Fruit fly (Drosophila melanogaster) whole organism, prepupa: ENCODE measurements around the gene CG31917.

Experiments
- Blimp-1 ChIP-seq: fragments of 200-800 bp; sonication (Bioruptor generic); optimal IDR thresholded peaks from 3 replicates; lab custom pipeline; 2017; ENCODE audit warnings: missing biosample characterization, missing genetic modification characterization, mild to moderate bottlenecking, moderate library complexity, missing genetic modification reagents
- CG10631 ChIP-seq: fragments of 200-800 bp; sonication (Bioruptor generic); optimal IDR thresholded peaks from 2 replicates; lab custom pipeline; 2016; ENCODE audit warnings: missing biosample characterization, missing genetic modification characterization
- CG10669 ChIP-seq: fragments of 200-800 bp; sonication (Bioruptor generic); optimal IDR thresholded peaks from 3 replicates; lab custom pipeline; 2018; ENCODE audit warnings: missing biosample characterization, mild to moderate bottlenecking, missing genetic modification characterization, moderate library complexity
- CG11294 ChIP-seq: fragments of 200-800 bp; sonication (Bioruptor generic); IDR thresholded peaks from 2 replicates; pipeline ENCODE4 v1.3.6; 2022; ENCODE audit warnings: missing biosample characterization, missing genetic modification characterization
- CG11762 ChIP-seq: fragments of 200-800 bp; sonication (Bioruptor generic); optimal IDR thresholded peaks from 3 replicates; lab custom pipeline; 2016; ENCODE audit warnings: missing biosample characterization, missing genetic modification characterization; ENCODE audit not compliant: insufficient read depth
- CG11902 ChIP-seq: fragments of 200-800 bp; sonication (Bioruptor generic); optimal IDR thresholded peaks from 3 replicates; lab custom pipeline; 2016; ENCODE audit warnings: missing biosample characterization, missing genetic modification characterization
- CG15336 ChIP-seq: fragments of 200-800 bp; sonication (Bioruptor generic); IDR thresholded peaks from 2 replicates; pipeline ENCODE4 v1.3.6; 2022; ENCODE audit warnings: missing biosample characterization, missing genetic modification characterization
- CG16779 ChIP-seq: fragments of 200-800 bp; sonication (Bioruptor generic); optimal IDR thresholded peaks from 3 replicates; lab custom pipeline; 2017; ENCODE audit warnings: missing biosample characterization, mild to moderate bottlenecking, missing genetic modification characterization
- CG3032 ChIP-seq: fragments of 200-800 bp; optimal IDR thresholded peaks from 2 replicates; lab custom pipeline; 2019; ENCODE audit warnings: missing biosample characterization, mild to moderate bottlenecking, missing genetic modification characterization, moderate library complexity
- CG31627 ChIP-seq: fragments of 200-800 bp; sonication (Bioruptor generic); optimal IDR thresholded peaks from 3 replicates; lab custom pipeline; 2016; ENCODE audit warnings: missing biosample characterization, missing genetic modification characterization
- CG32006 ChIP-seq: fragments of 200-800 bp; sonication (Bioruptor generic); optimal IDR thresholded peaks from 3 replicates; lab custom pipeline; 2017; ENCODE audit warnings: missing biosample characterization, mild to moderate bottlenecking, missing genetic modification characterization
- CG34406 ChIP-seq: fragments of 200-800 bp; sonication (Bioruptor generic); optimal IDR thresholded peaks from 3 replicates; lab custom pipeline; 2016; ENCODE audit warnings: missing biosample characterization, missing genetic modification characterization
- CG3919 ChIP-seq: fragments of 200-800 bp; sonication (Bioruptor generic); optimal IDR thresholded peaks from 3 replicates; lab custom pipeline; 2016; ENCODE audit warnings: missing biosample characterization, missing genetic modification characterization
- CG4318 ChIP-seq: fragments of 200-800 bp; sonication (Bioruptor generic); optimal IDR thresholded peaks from 3 replicates; lab custom pipeline; 2017; ENCODE audit warnings: missing biosample characterization, mild to moderate bottlenecking, missing genetic modification characterization
- CG6163 ChIP-seq: fragments of 200-800 bp; sonication (Bioruptor generic); IDR thresholded peaks from 3 replicates; pipeline ENCODE4 v1.3.6; 2022; ENCODE audit warnings: missing biosample characterization, missing genetic modification characterization
- CG6808 ChIP-seq: fragments of 200-800 bp; sonication (Bioruptor generic); optimal IDR thresholded peaks from 3 replicates; lab custom pipeline; 2017; ENCODE audit warnings: missing biosample characterization, missing genetic modification characterization, mild to moderate bottlenecking, moderate library complexity, missing genetic modification reagents
- CG6854 ChIP-seq: fragments of 200-800 bp; sonication (Bioruptor generic); optimal IDR thresholded peaks from 2 replicates; lab custom pipeline; 2017; ENCODE audit warnings: missing biosample characterization, mild to moderate bottlenecking, missing genetic modification characterization
- CG8319 ChIP-seq: fragments of 200-800 bp; sonication (Bioruptor generic); optimal IDR thresholded peaks from 3 replicates; lab custom pipeline; 2016; ENCODE audit warnings: missing biosample characterization, missing genetic modification characterization
- CG8632 ChIP-seq: fragments of 200-800 bp; sonication (Bioruptor generic); optimal IDR thresholded peaks from 3 replicates; lab custom pipeline; 2016; ENCODE audit warnings: missing biosample characterization, missing genetic modification characterization
- CG9139 ChIP-seq: fragments of 200-800 bp; sonication (Bioruptor generic); optimal IDR thresholded peaks from 3 replicates; lab custom pipeline; 2017; ENCODE audit warnings: missing biosample characterization, mild to moderate bottlenecking, missing genetic modification characterization
- Eip75B ChIP-seq: fragments of 200-800 bp; sonication (Bioruptor generic); optimal IDR thresholded peaks from 3 replicates; lab custom pipeline; 2016; ENCODE audit warnings: missing biosample characterization, missing genetic modification characterization
- Eip78C ChIP-seq: fragments of 200-800 bp; sonication (Bioruptor generic); peaks from one replicate; lab custom pipeline; 2016; ENCODE audit warnings: missing biosample characterization, missing genetic modification characterization
- Eip93F ChIP-seq: fragments of 200-800 bp; sonication (Bioruptor generic); optimal IDR thresholded peaks from 2 replicates; lab custom pipeline; 2016; ENCODE audit warnings: missing biosample characterization, mild to moderate bottlenecking, missing genetic modification characterization
- Ets21C ChIP-seq: fragments of 200-800 bp; sonication (Bioruptor generic); optimal IDR thresholded peaks from 3 replicates; lab custom pipeline; 2016; ENCODE audit warnings: missing biosample characterization, missing genetic modification characterization
- Gug ChIP-seq: fragments of 200-800 bp; sonication (Bioruptor generic); IDR thresholded peaks from 2 replicates; pipeline ENCODE4 v1.3.6; 2022; ENCODE audit warnings: missing biosample characterization, missing genetic modification characterization
- Hr38 ChIP-seq: sonication (Bioruptor generic); optimal IDR thresholded peaks from 2 replicates; lab custom pipeline; 2016; ENCODE audit warnings: missing biosample characterization, missing genetic modification characterization
- Hr39 ChIP-seq: fragments of 200-800 bp; sonication (Bioruptor generic); optimal IDR thresholded peaks from 2 replicates; lab custom pipeline; 2016; ENCODE audit warnings: missing biosample characterization, missing genetic modification characterization
- Hr4 ChIP-seq: fragments of 200-800 bp; sonication (Bioruptor generic); optimal IDR thresholded peaks from 3 replicates; lab custom pipeline; 2016; ENCODE audit warnings: missing biosample characterization, missing genetic modification characterization
- Lpt ChIP-seq: fragments of 200-800 bp; sonication (Bioruptor generic); optimal IDR thresholded peaks from 3 replicates; lab custom pipeline; 2016; ENCODE audit warnings: missing biosample characterization, missing genetic modification characterization
- Met ChIP-seq: fragments of 200-800 bp; sonication (Bioruptor generic); optimal IDR thresholded peaks from 3 replicates; lab custom pipeline; 2016; ENCODE audit warnings: missing biosample characterization, missing genetic modification characterization
- OdsH ChIP-seq: fragments of 200-800 bp; sonication (Bioruptor generic); optimal IDR thresholded peaks from 3 replicates; lab custom pipeline; 2016; ENCODE audit warnings: missing biosample characterization, missing genetic modification characterization
- Smox ChIP-seq: fragments of 200-800 bp; sonication (Bioruptor generic); optimal IDR thresholded peaks from 3 replicates; lab custom pipeline; 2016; ENCODE audit warnings: missing biosample characterization, missing genetic modification characterization
- Sox102F ChIP-seq: fragments of 200-800 bp; sonication (Bioruptor generic); optimal IDR thresholded peaks from 2 replicates; lab custom pipeline; 2016; ENCODE audit warnings: missing biosample characterization, mild to moderate bottlenecking, missing genetic modification characterization
- Sox15 ChIP-seq: fragments of 200-800 bp; sonication (Bioruptor generic); optimal IDR thresholded peaks from 3 replicates; lab custom pipeline; 2016; ENCODE audit warnings: missing biosample characterization, missing genetic modification characterization
- cyc ChIP-seq: fragments of 200-800 bp; sonication (Bioruptor generic); optimal IDR thresholded peaks from 3 replicates; lab custom pipeline; 2016; ENCODE audit warnings: missing biosample characterization, missing genetic modification characterization
- dsx ChIP-seq: fragments of 200-800 bp; optimal IDR thresholded peaks from 3 replicates; lab custom pipeline; 2019; ENCODE audit warnings: missing biosample characterization, mild to moderate bottlenecking, missing genetic modification characterization, moderate library complexity; ENCODE audit not compliant: poor library complexity, severe bottlenecking
- eg ChIP-seq: fragments of 200-800 bp; sonication (Bioruptor generic); IDR thresholded peaks from 3 replicates; pipeline ENCODE4 v1.3.6; 2022; ENCODE audit warnings: missing biosample characterization, missing genetic modification characterization
- esn ChIP-seq: fragments of 200-800 bp; sonication (Bioruptor generic); optimal IDR thresholded peaks from 2 replicates; lab custom pipeline; 2016; ENCODE audit warnings: missing biosample characterization, mild to moderate bottlenecking, missing genetic modification characterization, moderate library complexity
- fd85E ChIP-seq: fragments of 200-800 bp; sonication (Bioruptor generic); optimal IDR thresholded peaks from 3 replicates; lab custom pipeline; 2016; ENCODE audit warnings: missing biosample characterization, missing genetic modification characterization
- fkh ChIP-seq: fragments of 200-800 bp; sonication (Bioruptor generic); optimal IDR thresholded peaks from 3 replicates; lab custom pipeline; 2017; ENCODE audit warnings: missing biosample characterization, mild to moderate bottlenecking, missing genetic modification characterization, moderate library complexity
- lz ChIP-seq: fragments of 200-800 bp; sonication (Bioruptor generic); optimal IDR thresholded peaks from 3 replicates; lab custom pipeline; 2016; ENCODE audit warnings: missing biosample characterization, missing genetic modification characterization
- net ChIP-seq: fragments of 200-800 bp; sonication (Bioruptor generic); optimal IDR thresholded peaks from 3 replicates; lab custom pipeline; 2016; ENCODE audit warnings: missing biosample characterization, missing genetic modification characterization
- salr ChIP-seq, 2 experiments: fragments of 200-800 bp; sonication (Bioruptor generic); optimal IDR thresholded peaks; 3 replicates each; lab custom pipeline; 2016 to 2018; ENCODE audit warnings: missing biosample characterization in 2 of 2, missing genetic modification characterization in 2 of 2, mild to moderate bottlenecking in 1 of 2
- spab ChIP-seq: fragments of 200-800 bp; sonication (Bioruptor generic); optimal IDR thresholded peaks from 2 replicates; lab custom pipeline; 2017; ENCODE audit warnings: missing biosample characterization, mild to moderate bottlenecking, missing genetic modification characterization, missing genetic modification reagents
- ss ChIP-seq, 2 experiments: fragments of 200-800 bp; sonication (Bioruptor generic); optimal IDR thresholded peaks; 2 replicates in 1 of 2; 3 replicates in 1 of 2; lab custom pipeline; 2017 to 2018; ENCODE audit warnings: mild to moderate bottlenecking in 2 of 2, missing biosample characterization in 2 of 2, missing genetic modification characterization in 2 of 2, moderate library complexity in 1 of 2
- svp ChIP-seq: fragments of 200-800 bp; sonication (Bioruptor generic); peaks from one replicate; lab custom pipeline; 2016; ENCODE audit warnings: missing biosample characterization, missing genetic modification characterization
- topi ChIP-seq: fragments of 200-800 bp; sonication (Bioruptor generic); optimal IDR thresholded peaks from 3 replicates; lab custom pipeline; 2016; ENCODE audit warnings: missing biosample characterization, missing genetic modification characterization

Gene CG31917

dm6 chr2L:5010784-5011260 lies at the start of gene CG31917, which contains the start of the genes Tfb5 and SelT (continued):
- TF ChIP-seq CG16779 (tag; lab: Kevin White, UChicago) (no peak), fd85E (GFP tag; lab: Kevin White, UChicago) (no peak), Lpt (GFP tag; lab: Kevin White, UChicago) (no peak), CG15336 (GFP tag; lab: Robert Waterston, UW) (no peak), CG6854 (GFP tag; lab: Kevin White, UChicago) (no peak), Eip93F (GFP tag; lab: Kevin White, UChicago) (no peak), CG6163 (GFP tag; lab: Robert Waterston, UW) (peak; percentile 12; the same call in 1 of the 3 replicates)
- TF ChIP-seq, all 60 proteins: peak for 20

DNA sequence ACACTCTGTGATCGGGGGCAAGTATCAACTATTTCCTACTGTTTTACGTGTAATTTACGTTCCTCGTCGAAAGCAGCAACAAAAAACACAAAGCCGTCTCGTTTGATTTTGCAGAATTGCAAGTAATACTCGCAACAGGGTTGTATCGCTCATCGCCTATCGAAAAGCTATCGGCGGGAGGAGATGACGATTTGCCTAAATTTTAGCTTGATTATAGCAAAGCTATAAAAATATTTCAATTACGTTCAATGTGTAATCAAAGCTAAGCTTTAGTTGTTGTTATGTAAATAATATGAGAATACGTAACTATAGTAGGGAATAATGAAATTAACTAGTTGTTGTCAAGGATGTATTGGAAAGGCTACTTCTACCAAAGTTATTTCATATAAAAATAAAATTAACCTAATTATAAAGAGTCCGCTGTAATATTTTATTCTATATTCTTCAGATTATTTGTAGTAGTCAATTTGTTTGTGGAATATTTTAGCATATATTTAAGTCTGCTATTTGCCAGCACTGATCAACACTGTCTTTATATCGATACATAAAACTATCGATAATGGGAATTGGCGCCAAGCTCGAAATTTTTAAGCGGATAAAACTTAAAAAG lies 49.1 kb upstream of the CG31917 start, which contains the start of gene Rpn11:
Gene Rpn11, minus strand, starts transcription at position 146 of the 610 bp plus-strand sequence.
- TF ChIP-seq Sox15 (GFP tag; lab: Kevin White, UChicago): peak; percentile 19
- TF ChIP-seq Eip78C: peak; percentile 89
- TF ChIP-seq CG10631 (GFP tag; lab: Kevin White, UChicago): peak; percentile 65
- TF ChIP-seq CG11294 (GFP tag; lab: Robert Waterston, UW): no peak
- no peak for TF ChIP-seq salr (GFP tag; optimal IDR thresholded peaks at IDR 0.05; lab: Kevin White, UChicago)
- peak; percentile 4 for TF ChIP-seq fkh (GFP tag; lab: Kevin White, UChicago)
- TF ChIP-seq CG4318 (GFP tag; lab: Kevin White, UChicago): no peak
- TF ChIP-seq spab: no peak
- TF ChIP-seq Hr4 (GFP tag; lab: Kevin White, UChicago): peak; percentile 54
- TF ChIP-seq CG3919 (GFP tag; lab: Kevin White, UChicago): peak; percentile 44
- no peak for TF ChIP-seq Hr38
- peak; percentile 37 for TF ChIP-seq net
- TF ChIP-seq fd85E (GFP tag; lab: Kevin White, UChicago): no peak
- no peak for TF ChIP-seq Lpt (GFP tag; lab: Kevin White, UChicago)
- peak; percentile 46 for TF ChIP-seq CG8632 (GFP tag; lab: Kevin White, UChicago)
- TF ChIP-seq CG34406: peak; percentile 39
- peak; percentile 45 for TF ChIP-seq Hr39 (GFP tag; lab: Kevin White, UChicago)
- TF ChIP-seq Ets21C (GFP tag; lab: Kevin White, UChicago): peak; percentile 44
- no peak for TF ChIP-seq Eip93F (GFP tag; lab: Kevin White, UChicago)
- TF ChIP-seq CG6808 (GFP tag; lab: Kevin White, UChicago): no peak
- peak; percentile 38 for TF ChIP-seq cyc (GFP tag; lab: Kevin White, UChicago)
- peak; percentile 16 for TF ChIP-seq CG8319 (GFP tag; lab: Kevin White, UChicago)
- TF ChIP-seq Met: no peak
- TF ChIP-seq CG11902 (GFP tag; lab: Kevin White, UChicago): peak; percentile 0
- TF ChIP-seq svp: peak; percentile 76
- TF ChIP-seq Eip75B: peak; percentile 53
- TF ChIP-seq CG15336 (GFP tag; lab: Robert Waterston, UW): 0 out of 2 replicates have a peak, but pooled peaks have one; percentile 19
- no peak for TF ChIP-seq CG10669 (GFP tag; lab: Kevin White, UChicago)
- TF ChIP-seq lz (GFP tag; lab: Kevin White, UChicago): peak; percentile 66
- TF ChIP-seq CG6854 (GFP tag; lab: Kevin White, UChicago): no peak
- TF ChIP-seq Blimp-1: no peak
- TF ChIP-seq esn (GFP tag; lab: Kevin White, UChicago): peak; percentile 68
- TF ChIP-seq ss (GFP tag; optimal IDR thresholded peaks at IDR 0.05; lab: Kevin White, UChicago): peak in 1 of 2 experiments; percentile 21
- no peak for TF ChIP-seq CG9139 (GFP tag; lab: Kevin White, UChicago)
- peak; percentile 54 for TF ChIP-seq CG3032 (tag; lab: Kevin White, UChicago)
- TF ChIP-seq Smox (GFP tag; lab: Kevin White, UChicago): no peak
- peak; percentile 35 for TF ChIP-seq CG31627 (GFP tag; lab: Kevin White, UChicago)
- 0 out of 2 replicates have a peak, but pooled peaks have one; percentile 12 for TF ChIP-seq Gug (GFP tag; lab: Robert Waterston, UW)
- peak; percentile 46 for TF ChIP-seq CG32006 (GFP tag; lab: Kevin White, UChicago)
- peak; percentile 55 for TF ChIP-seq topi
- peak; percentile 36; the same call in 1 of the 3 replicates for TF ChIP-seq eg (GFP tag; lab: Robert Waterston, UW)
- TF ChIP-seq CG16779 (tag; lab: Kevin White, UChicago): no peak
- TF ChIP-seq dsx (GFP tag; lab: Kevin White, UChicago): peak; percentile 45
- no peak for TF ChIP-seq Sox102F (GFP tag; lab: Kevin White, UChicago)
- no peak for TF ChIP-seq CG11762 (GFP tag; lab: Kevin White, UChicago)
- TF ChIP-seq OdsH (GFP tag; lab: Kevin White, UChicago): peak; percentile 49
